Worm (Caenorhabditis elegans) whole organism, L3 larva: Measurements from ENCODE around the gene Y110A2AL.1.

Experiments
- R02D3.7 ChIP-seq: fragments of 150-350 bp; optimal IDR thresholded peaks from 2 replicates; lab custom pipeline; 2014; ENCODE audit warnings: missing biosample characterization, missing genetic modification characterization
- aly-2 ChIP-seq: fragments of 150-350 bp; optimal IDR thresholded peaks from 2 replicates; lab custom pipeline; 2014; ENCODE audit warnings: missing biosample characterization, missing genetic modification characterization
- ama-1 ChIP-seq: fragments of 150-350 bp; optimal IDR thresholded peaks from 2 replicates; lab custom pipeline; 2018
- ceh-82 ChIP-seq: fragments of 150-350 bp; optimal IDR thresholded peaks from 2 replicates; lab custom pipeline; 2014; ENCODE audit warnings: missing biosample characterization, missing genetic modification characterization
- ceh-9 ChIP-seq: sonication (generic microtip); optimal IDR thresholded peaks from 2 replicates; lab custom pipeline; 2018; ENCODE audit warnings: missing biosample characterization, missing genetic modification characterization
- daf-12 ChIP-seq: fragments of 150-350 bp; optimal IDR thresholded peaks from 2 replicates; lab custom pipeline; 2014; ENCODE audit warnings: missing biosample characterization, missing genetic modification reagents, missing genetic modification characterization
- egl-27 ChIP-seq: sonication (generic microtip); optimal IDR thresholded peaks from 4 replicates; lab custom pipeline; 2017; ENCODE audit warnings: missing biosample characterization, missing genetic modification reagents, missing genetic modification characterization
- egl-5 ChIP-seq: fragments of 150-350 bp; optimal IDR thresholded peaks from 2 replicates; lab custom pipeline; 2017; ENCODE audit warnings: missing biosample characterization, missing genetic modification reagents, missing genetic modification characterization, inconsistent platforms
- elt-1 ChIP-seq: fragments of 150-350 bp; optimal IDR thresholded peaks from 2 replicates; lab custom pipeline; 2014; ENCODE audit warnings: missing biosample characterization, missing genetic modification characterization
- elt-2 ChIP-seq: sonication (generic microtip); optimal IDR thresholded peaks from 2 replicates; lab custom pipeline; 2016; ENCODE audit warnings: missing genetic modification reagents, mild to moderate bottlenecking, missing genetic modification characterization, missing compliant biosample characterization
- fkh-10 ChIP-seq: sonication (generic microtip); optimal IDR thresholded peaks from 2 replicates; lab custom pipeline; 2017; ENCODE audit warnings: missing biosample characterization, missing genetic modification reagents, missing genetic modification characterization
- fkh-2 ChIP-seq: fragments of 150-350 bp; optimal IDR thresholded peaks from 2 replicates; lab custom pipeline; 2014; ENCODE audit warnings: missing biosample characterization, missing genetic modification reagents, missing genetic modification characterization
- fos-1 ChIP-seq: fragments of 150-350 bp; optimal IDR thresholded peaks from 2 replicates; lab custom pipeline; 2014; ENCODE audit warnings: missing biosample characterization, missing genetic modification characterization
- hmg-11 ChIP-seq: sonication (generic microtip); optimal IDR thresholded peaks from 2 replicates; lab custom pipeline; 2016; ENCODE audit warnings: missing genetic modification characterization, missing compliant biosample characterization
- jun-1 ChIP-seq: fragments of 150-350 bp; optimal IDR thresholded peaks from 2 replicates; lab custom pipeline; 2014; ENCODE audit warnings: missing biosample characterization, missing genetic modification reagents, missing genetic modification characterization
- lin-15B ChIP-seq: fragments of 150-350 bp; optimal IDR thresholded peaks from 2 replicates; lab custom pipeline; 2014; ENCODE audit warnings: missing biosample characterization, missing genetic modification characterization
- lin-39 ChIP-seq: fragments of 150-350 bp; optimal IDR thresholded peaks from 2 replicates; lab custom pipeline; 2018; ENCODE audit warnings: missing biosample characterization, missing genetic modification reagents, missing genetic modification characterization
- lsy-12 ChIP-seq: sonication (generic microtip); optimal IDR thresholded peaks from 2 replicates; lab custom pipeline; 2016; ENCODE audit warnings: mild to moderate bottlenecking, missing genetic modification characterization, missing compliant biosample characterization
- mdl-1 ChIP-seq: fragments of 150-350 bp; optimal IDR thresholded peaks from 2 replicates; lab custom pipeline; 2014; ENCODE audit warnings: missing biosample characterization, missing genetic modification characterization
- nfya-1 ChIP-seq: sonication (generic microtip); optimal IDR thresholded peaks from 2 replicates; lab custom pipeline; 2017; ENCODE audit warnings: missing genetic modification characterization, mild to moderate bottlenecking, missing compliant biosample characterization, antibody characterized with exemption, moderate library complexity; ENCODE audit not compliant: insufficient read depth
- nhr-11 ChIP-seq: fragments of 150-350 bp; optimal IDR thresholded peaks from 2 replicates; lab custom pipeline; 2014; ENCODE audit warnings: missing biosample characterization, missing genetic modification characterization
- nhr-12 ChIP-seq: fragments of 150-350 bp; optimal IDR thresholded peaks from 2 replicates; lab custom pipeline; 2014; ENCODE audit warnings: missing biosample characterization, missing genetic modification characterization
- nhr-23 ChIP-seq: fragments of 150-350 bp; optimal IDR thresholded peaks from 2 replicates; lab custom pipeline; 2014; ENCODE audit warnings: missing biosample characterization, missing genetic modification reagents, missing genetic modification characterization
- nhr-237 ChIP-seq: fragments of 150-350 bp; optimal IDR thresholded peaks from 2 replicates; lab custom pipeline; 2014; ENCODE audit warnings: missing biosample characterization, missing genetic modification characterization
- nhr-25 ChIP-seq: sonication (generic microtip); optimal IDR thresholded peaks from 2 replicates; lab custom pipeline; 2017; ENCODE audit warnings: missing biosample characterization, missing genetic modification characterization
- nhr-28 ChIP-seq: fragments of 150-350 bp; optimal IDR thresholded peaks from 2 replicates; lab custom pipeline; 2014; ENCODE audit warnings: missing biosample characterization, missing genetic modification characterization
- nhr-67 ChIP-seq: fragments of 150-350 bp; optimal IDR thresholded peaks from 2 replicates; lab custom pipeline; 2014; ENCODE audit warnings: missing biosample characterization, missing genetic modification characterization
- nhr-77 ChIP-seq: fragments of 150-350 bp; optimal IDR thresholded peaks from 2 replicates; lab custom pipeline; 2014; ENCODE audit warnings: missing biosample characterization, missing genetic modification characterization
- pha-4 ChIP-seq: fragments of 150-350 bp; optimal IDR thresholded peaks from 2 replicates; lab custom pipeline; 2014; ENCODE audit warnings: missing biosample characterization, missing genetic modification reagents, missing genetic modification characterization
- pqm-1 ChIP-seq: fragments of 150-350 bp; optimal IDR thresholded peaks from 2 replicates; lab custom pipeline; 2017; ENCODE audit warnings: missing biosample characterization, missing genetic modification characterization, inconsistent platforms
- sea-2 ChIP-seq: fragments of 150-350 bp; sonication (generic microtip); optimal IDR thresholded peaks from 4 replicates; lab custom pipeline; 2014; ENCODE audit warnings: missing biosample characterization, missing genetic modification reagents, missing genetic modification characterization
- skn-1 ChIP-seq: fragments of 150-350 bp; optimal IDR thresholded peaks from 2 replicates; lab custom pipeline; 2014; ENCODE audit warnings: missing biosample characterization, missing genetic modification characterization
- snpc-4 ChIP-seq: fragments of 150-350 bp; optimal IDR thresholded peaks from 2 replicates; lab custom pipeline; 2014; ENCODE audit warnings: missing biosample characterization, missing genetic modification characterization
- unc-39 ChIP-seq: sonication (generic microtip); optimal IDR thresholded peaks from 4 replicates; lab custom pipeline; 2017; ENCODE audit warnings: missing biosample characterization, missing genetic modification characterization
- unc-62 ChIP-seq: fragments of 150-350 bp; sonication (generic microtip); optimal IDR thresholded peaks from 4 replicates; lab custom pipeline; 2014; ENCODE audit warnings: missing biosample characterization, missing genetic modification reagents, missing genetic modification characterization

Gene Y110A2AL.1

ce11 chrII:2832098-2832497 is 42.8 kb upstream of the Y110A2AL.1 start:
- TF ChIP-seq pha-4 (tag; lab: Kevin White, UChicago): peak; percentile 82
- peak; percentile 22 for TF ChIP-seq pqm-1 (tag; lab: Kevin White, UChicago)
- TF ChIP-seq aly-2 (tag; lab: Kevin White, UChicago): no peak
- no peak for TF ChIP-seq lsy-12
- no peak for TF ChIP-seq R02D3.7 (tag; lab: Kevin White, UChicago)
- no peak for TF ChIP-seq lin-39 (tag; lab: Kevin White, UChicago)
- TF ChIP-seq hmg-11 (tag; lab: Kevin White, UChicago): peak; percentile 25
- TF ChIP-seq egl-5 (tag; lab: Kevin White, UChicago): peak; percentile 25
- no peak for TF ChIP-seq fos-1
- TF ChIP-seq ceh-9 (tag; lab: Kevin White, UChicago): no peak
- TF ChIP-seq elt-2 (tag; lab: Kevin White, UChicago): peak; percentile 6
- peak; percentile 64 for TF ChIP-seq nfya-1 (tag; lab: Kevin White, UChicago)
- no peak for TF ChIP-seq nhr-11 (tag; lab: Kevin White, UChicago)
- TF ChIP-seq elt-1 (tag; lab: Kevin White, UChicago): no peak
- no peak for TF ChIP-seq sea-2 (GFP tag; lab: Kevin White, UChicago)

- TF ChIP-seq daf-12 (tag; lab: Kevin White, UChicago) (no peak), mdl-1 (no peak), ceh-9 (tag; lab: Kevin White, UChicago) (no peak), pqm-1 (tag; lab: Kevin White, UChicago) (no peak), nhr-11 (tag; lab: Kevin White, UChicago) (no peak), nhr-23 (no peak), fkh-2 (tag; lab: Kevin White, UChicago) (no peak), ama-1 (lab: Kevin White, UChicago) (no peak), fkh-10 (GFP tag; lab: Kevin White, UChicago) (no peak), nhr-237 (no peak), snpc-4 (tag; lab: Kevin White, UChicago) (no peak), lin-15B (tag; lab: Kevin White, UChicago) (no peak), nhr-67 (tag; lab: Kevin White, UChicago) (no peak), nhr-28 (tag; lab: Kevin White, UChicago) (no peak), egl-27 (tag; lab: Kevin White, UChicago) (no peak), hmg-11 (tag; lab: Kevin White, UChicago) (no peak), lin-39 (tag; lab: Kevin White, UChicago) (no peak)
Observed at ce11 chrII:2832539-2832938, 42.4 kb upstream of the Y110A2AL.1 start.

- peak; percentile 84 for TF ChIP-seq pqm-1 (tag; lab: Kevin White, UChicago)
- peak; percentile 86 for TF ChIP-seq elt-2 (tag; lab: Kevin White, UChicago)
- no peak for TF ChIP-seq fkh-10 (GFP tag; lab: Kevin White, UChicago)
- TF ChIP-seq pha-4 (tag; lab: Kevin White, UChicago): peak; percentile 86
- no peak for TF ChIP-seq nhr-25 (tag; lab: Kevin White, UChicago)
- peak; percentile 5 for TF ChIP-seq jun-1 (tag; lab: Kevin White, UChicago)
- TF ChIP-seq nhr-28 (tag; lab: Kevin White, UChicago): no peak
- no peak for TF ChIP-seq unc-62 (GFP tag; lab: Kevin White, UChicago)
Observed at ce11 chrII:2834105-2834504, 40.8 kb upstream of the Y110A2AL.1 start.

ce11 chrII:2836853-2837252 is 38.0 kb upstream of the Y110A2AL.1 start, which contains the start of gene K12H6.7:
Gene K12H6.7, minus strand, starts transcription at chrII:2836953.
- TF ChIP-seq nhr-77 (tag; lab: Kevin White, UChicago) (no peak), R02D3.7 (tag; lab: Kevin White, UChicago) (no peak), nhr-237 (no peak), unc-39 (tag; lab: Kevin White, UChicago) (no peak), lin-39 (tag; lab: Kevin White, UChicago) (no peak), nhr-28 (tag; lab: Kevin White, UChicago) (no peak), ceh-82 (tag; lab: Kevin White, UChicago) (no peak), nhr-12 (tag; lab: Kevin White, UChicago) (no peak), skn-1 (tag; lab: Kevin White, UChicago) (no peak)
- TF ChIP-seq, all 47 proteins: peak for 0
